Fruit fly (Drosophila melanogaster): ENCODE data around the gene nocte.

Gene nocte

dm6 chrX:10472614-10473248, 1.7 kb downstream of the nocte start (continued):
- TF ChIP-seq Hand (GFP tag; optimal IDR thresholded peaks at IDR 0.05) (no peak), stwl (tag; optimal IDR thresholded peaks at IDR 0.05) (peak; percentile 35), tup (GFP tag; optimal IDR thresholded peaks at IDR 0.05) (no peak), Chrac-16 (GFP tag; optimal IDR thresholded peaks at IDR 0.05) (no peak), btn (GFP tag; optimal IDR thresholded peaks at IDR 0.05) (no peak), ftz-f1 (GFP tag; optimal IDR thresholded peaks at IDR 0.05) (peak; percentile 31), CG9932 (GFP tag; IDR thresholded peaks at IDR 0.05) (0 out of 2 replicates have a peak, but pooled peaks have one; percentile 19), CG11085 (GFP tag; IDR thresholded peaks at IDR 0.05) (no peak), lbe (GFP tag; optimal IDR thresholded peaks at IDR 0.05) (no peak), br (optimal IDR thresholded peaks at IDR 0.05) (no peak), fd102C (GFP tag; optimal IDR thresholded peaks at IDR 0.05) (no peak), vvl (GFP tag; IDR thresholded peaks at IDR 0.05) (0 out of 2 replicates have a peak, but pooled peaks have one; percentile 8), ind (GFP tag; optimal IDR thresholded peaks at IDR 0.05) (no peak), Antp (GFP tag; optimal IDR thresholded peaks at IDR 0.05) (no peak), CG33213 (GFP tag; optimal IDR thresholded peaks at IDR 0.05) (no peak), phol (tag; optimal IDR thresholded peaks at IDR 0.05) (peak; percentile 58), CG4282 (GFP tag; optimal IDR thresholded peaks at IDR 0.05) (no peak), p53 (GFP tag; optimal IDR thresholded peaks at IDR 0.05) (no peak), wor (GFP tag; IDR thresholded peaks at IDR 0.05) (no peak), CG4820 (GFP tag; optimal IDR thresholded peaks at IDR 0.05) (no peak), HmgZ (tag; optimal IDR thresholded peaks at IDR 0.05) (peak; percentile 56), Vsx1 (GFP tag; optimal IDR thresholded peaks at IDR 0.05) (no peak), Neu2 (GFP tag; optimal IDR thresholded peaks at IDR 0.05; ENCODE audit: borderline replicate concordance) (no peak), Gsc (GFP tag; IDR thresholded peaks at IDR 0.05) (no peak), Taf1 (GFP tag; IDR thresholded peaks at IDR 0.05) (no peak), Scr (GFP tag; IDR thresholded peaks at IDR 0.05; ENCODE audit: partially characterized antibody) (peak; percentile 21; the same call in 1 of the 2 replicates), caup (GFP tag; optimal IDR thresholded peaks at IDR 0.05; ENCODE audit: severe bottlenecking) (no peak), sob (GFP tag; IDR thresholded peaks at IDR 0.05) (peak; percentile 36; the same call in 1 of the 2 replicates), gro (GFP tag; optimal IDR thresholded peaks at IDR 0.05) (no peak), HmgD (GFP tag; optimal IDR thresholded peaks at IDR 0.05) (peak; percentile 5), CG7372 (GFP tag; IDR thresholded peaks at IDR 0.05) (no peak), gcm (GFP tag; optimal IDR thresholded peaks at IDR 0.05) (no peak), sqz (GFP tag; optimal IDR thresholded peaks at IDR 0.05) (no peak), Spps (tag; optimal IDR thresholded peaks at IDR 0.05) (no peak), CG34422 (GFP tag; IDR thresholded peaks at IDR 0.05) (peak; percentile 93), CG10274 (GFP tag; optimal IDR thresholded peaks at IDR 0.05) (no peak), CG6854 (GFP tag; optimal IDR thresholded peaks at IDR 0.05) (no peak), CG1233 (GFP tag; optimal IDR thresholded peaks at IDR 0.05) (no peak), gsb (GFP tag; IDR thresholded peaks at IDR 0.05) (no peak), ssp (GFP tag; IDR thresholded peaks at IDR 0.05) (no peak), Eip74EF (GFP tag; optimal IDR thresholded peaks at IDR 0.05) (no peak), CG14441 (GFP tag; IDR thresholded peaks at IDR 0.05) (no peak), gcm2 (GFP tag; optimal IDR thresholded peaks at IDR 0.05) (no peak), CG11398 (GFP tag; optimal IDR thresholded peaks at IDR 0.05) (no peak), Sin3A (optimal IDR thresholded peaks at IDR 0.05) (no peak), sr (GFP tag; IDR thresholded peaks at IDR 0.05) (peak; percentile 34; the same call in 1 of the 3 replicates), yki (optimal IDR thresholded peaks at IDR 0.05) (no peak), CG18619 (GFP tag; optimal IDR thresholded peaks at IDR 0.05) (no peak), Ets65A (GFP tag) (no peak), CG10543 (GFP tag; optimal IDR thresholded peaks at IDR 0.05) (peak; percentile 47), slbo (GFP tag; IDR thresholded peaks at IDR 0.05) (peak; percentile 29; the same call in 1 of the 2 replicates), ase (GFP tag; IDR thresholded peaks at IDR 0.05) (no peak)
